Worm (Caenorhabditis elegans) whole organism, L4/young adult: Measurements from ENCODE around the gene glf-1.

Source experiments
- W03F9.2 ChIP-seq: fragments of 150-350 bp; optimal IDR thresholded peaks from 2 replicates; lab custom pipeline; 2014; ENCODE audit warnings: missing biosample characterization, missing genetic modification characterization
- dao-5 ChIP-seq: sonication (generic microtip); optimal IDR thresholded peaks from 2 replicates; lab custom pipeline; 2016; ENCODE audit warnings: missing genotype, missing genetic modification characterization, moderate library complexity, missing compliant biosample characterization
- him-1 ChIP-seq: sonication (generic microtip); optimal IDR thresholded peaks from 2 replicates; lab custom pipeline; 2016; ENCODE audit warnings: missing genotype, missing genetic modification reagents, missing genetic modification characterization, missing compliant biosample characterization

The glf-1 gene

ce11 chrIV:5885180-5885887, at the start of gene glf-1:
glf-1 (plus strand) TSS chrIV:5885835.
- TF ChIP-seq W03F9.2: no peak
- no peak for TF ChIP-seq dao-5 (tag; lab: Kevin White, UChicago)
- TF ChIP-seq him-1: no peak

DNA sequence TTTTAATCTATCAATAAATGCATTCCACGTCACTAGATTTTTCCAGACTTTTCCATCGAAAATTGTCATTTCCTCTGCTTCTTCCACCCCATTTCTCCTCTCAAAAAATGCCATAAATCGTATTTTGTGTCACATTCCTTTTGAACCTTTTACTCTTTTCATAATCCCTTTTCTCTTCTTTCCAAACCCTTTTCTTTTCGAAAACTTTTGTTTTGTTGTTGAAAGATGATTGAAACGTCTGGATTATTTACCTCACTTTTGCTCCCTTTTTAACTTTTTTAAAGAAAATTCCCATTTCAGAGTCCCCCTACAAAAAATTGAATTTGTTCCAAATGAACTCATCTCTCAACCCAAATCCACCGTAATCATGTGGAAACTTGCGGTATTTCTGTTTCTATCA, 46.5 kb upstream of the glf-1 start, which contains the start of gene C06E7.2:
Gene C06E7.2 (plus strand): TSS at position 301 of the 400 bp plus-strand sequence.
- TF ChIP-seq dao-5 (tag; lab: Kevin White, UChicago): no peak
- no peak for TF ChIP-seq him-1
- TF ChIP-seq W03F9.2: no peak

ce11 chrIV:5842905-5843304, 42.7 kb upstream of the glf-1 start:
- TF ChIP-seq W03F9.2: no peak
- TF ChIP-seq him-1: no peak
- TF ChIP-seq dao-5 (tag; lab: Kevin White, UChicago): no peak

DNA sequence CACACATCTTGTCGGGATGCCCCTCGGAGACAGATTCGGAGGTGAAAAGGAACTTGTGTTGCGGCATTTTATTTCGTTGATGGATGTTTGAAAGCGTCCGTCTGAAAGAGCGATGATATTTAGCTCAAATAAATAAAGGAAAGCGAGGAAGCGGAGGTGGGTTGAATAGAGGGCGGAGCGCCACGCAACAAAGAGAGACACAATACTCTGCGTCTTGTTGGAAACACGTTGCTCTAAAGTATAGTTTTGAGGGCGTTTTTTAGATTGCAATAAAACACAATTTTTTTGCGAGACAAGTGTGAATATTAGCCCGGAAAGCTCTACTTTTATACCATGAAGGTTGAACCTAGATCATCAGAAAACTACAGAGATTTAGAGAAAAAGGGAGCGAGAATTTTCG, 39.4 kb upstream of the glf-1 start, which contains the start of gene sams-4:
Gene sams-4 (minus strand): TSS at position 101 of the 400 bp plus-strand sequence.
- TF ChIP-seq dao-5 (tag; lab: Kevin White, UChicago) (no peak), him-1 (no peak), W03F9.2 (no peak)

DNA sequence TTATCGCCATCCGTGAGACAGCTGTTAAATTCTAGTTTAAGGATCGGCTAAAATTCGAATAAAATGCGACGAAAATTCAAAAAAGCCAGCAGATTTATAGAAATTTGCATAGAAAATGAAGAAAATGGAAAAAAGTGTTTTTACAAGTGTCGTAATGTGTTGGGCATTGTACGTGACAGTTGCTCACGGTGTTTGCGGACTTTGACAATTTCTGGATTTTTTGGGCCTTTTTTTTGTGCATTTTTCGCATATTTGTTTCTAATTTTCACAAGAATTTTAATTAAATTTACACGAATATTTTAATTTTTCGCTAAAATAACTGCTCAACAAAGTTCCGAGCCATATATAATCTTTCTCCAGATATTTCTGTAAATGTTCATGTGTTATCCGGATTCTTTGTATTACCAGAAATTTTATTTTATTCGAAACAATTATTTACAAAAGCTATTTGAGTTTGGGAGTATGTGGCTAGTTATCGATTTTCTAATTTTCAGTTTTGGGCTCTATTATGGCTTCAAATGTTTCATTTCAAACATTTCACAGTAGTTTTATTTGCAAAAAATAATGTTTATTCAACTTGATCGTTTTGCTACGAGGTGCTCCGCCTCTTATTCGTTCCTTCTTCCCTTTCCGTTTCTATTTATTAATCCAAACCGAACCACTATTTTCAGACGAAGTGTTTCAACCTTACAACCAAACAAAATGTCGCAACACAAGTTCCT, 37.5 kb upstream of the glf-1 start, which contains the start of gene sams-3:
Gene sams-3 (plus strand): TSS at position 672 of the 722 bp plus-strand sequence.
- TF ChIP-seq W03F9.2 (peak; percentile 7), him-1 (no peak)

- TF ChIP-seq W03F9.2: no peak
- no peak for TF ChIP-seq him-1
- no peak for TF ChIP-seq dao-5 (tag; lab: Kevin White, UChicago)
Observed at ce11 chrIV:5850765-5851377, 34.8 kb upstream of the glf-1 start.

- no peak for TF ChIP-seq dao-5 (tag; lab: Kevin White, UChicago)
- TF ChIP-seq W03F9.2: no peak
- no peak for TF ChIP-seq him-1
Observed at ce11 chrIV:5855608-5856007, 30.0 kb upstream of the glf-1 start.

DNA sequence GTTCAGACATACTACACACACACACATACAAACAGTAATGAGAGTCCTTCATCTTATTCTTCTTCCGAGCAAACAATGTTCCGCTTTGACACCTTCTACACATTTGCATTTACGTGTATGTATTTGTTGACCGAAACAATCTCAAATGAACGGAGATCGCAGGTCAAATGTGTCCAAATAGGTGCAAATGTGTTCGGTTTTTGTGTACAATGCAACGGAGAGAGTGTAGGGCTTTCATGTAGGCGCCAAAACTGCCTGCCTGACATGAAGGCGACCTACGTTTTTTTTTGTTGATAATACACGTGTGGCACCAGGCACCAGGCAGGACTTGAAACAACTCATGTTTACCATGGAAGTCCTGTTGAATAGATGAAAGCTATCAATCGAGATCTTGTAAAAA, 28.7 kb upstream of the glf-1 start:
- no peak for TF ChIP-seq him-1
- no peak for TF ChIP-seq W03F9.2
- TF ChIP-seq dao-5 (tag; lab: Kevin White, UChicago): no peak

ce11 chrIV:5858212-5858611, 27.4 kb upstream of the glf-1 start:
- no peak for TF ChIP-seq W03F9.2
- no peak for TF ChIP-seq him-1
- TF ChIP-seq dao-5 (tag; lab: Kevin White, UChicago): no peak

DNA sequence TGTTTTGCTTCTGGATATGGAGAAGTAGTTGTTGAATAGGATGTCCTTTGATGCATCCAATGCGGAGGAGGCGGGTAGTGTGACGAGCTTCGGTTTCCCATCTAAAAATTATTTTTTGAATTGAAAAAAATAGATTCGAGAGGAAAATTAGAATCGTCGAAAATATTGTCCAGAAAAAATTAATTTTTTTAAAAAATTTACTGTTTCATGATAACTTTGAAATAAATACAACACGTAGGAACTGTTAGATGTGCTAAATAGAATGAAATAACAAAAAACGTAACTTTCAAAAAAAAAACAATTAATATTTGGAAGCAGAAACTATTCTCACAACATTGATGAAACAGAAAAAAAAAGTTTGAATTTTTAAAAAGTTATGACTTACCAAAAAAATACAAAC, 25.8 kb upstream of the glf-1 start, which contains the start of gene C06E7.4:
Gene C06E7.4 (minus strand): TSS at position 101 of the 400 bp plus-strand sequence.
- no peak for TF ChIP-seq W03F9.2
- no peak for TF ChIP-seq dao-5 (tag; lab: Kevin White, UChicago)
- no peak for TF ChIP-seq him-1

ce11 chrIV:5860762-5861161, 24.9 kb upstream of the glf-1 start:
- TF ChIP-seq him-1: no peak
- TF ChIP-seq dao-5 (tag; lab: Kevin White, UChicago): no peak
- TF ChIP-seq W03F9.2: no peak

DNA sequence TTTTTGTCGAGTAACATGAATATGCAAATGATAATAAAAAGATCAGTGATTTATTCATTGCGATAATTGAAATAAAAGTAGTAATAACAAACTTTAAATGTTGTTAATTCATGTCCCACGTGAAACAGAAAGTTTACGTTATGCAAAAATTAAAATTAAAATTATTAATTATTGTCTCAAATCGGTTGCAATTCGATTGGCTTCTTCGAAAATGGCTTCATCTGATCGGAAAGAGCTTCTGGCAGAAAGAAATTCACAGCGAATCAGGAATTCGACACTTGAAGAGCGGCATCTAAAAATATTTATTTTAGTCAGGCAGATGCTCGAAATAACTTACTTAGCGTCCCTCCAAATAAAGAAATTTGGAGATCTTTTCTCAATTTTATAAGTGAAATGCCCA, 19.8 kb upstream of the glf-1 start, which contains the start of gene spe-27:
Gene spe-27 (minus strand): TSS at position 101 of the 400 bp plus-strand sequence.
- TF ChIP-seq dao-5 (tag; lab: Kevin White, UChicago): no peak
- TF ChIP-seq him-1: no peak
- TF ChIP-seq W03F9.2: no peak

DNA sequence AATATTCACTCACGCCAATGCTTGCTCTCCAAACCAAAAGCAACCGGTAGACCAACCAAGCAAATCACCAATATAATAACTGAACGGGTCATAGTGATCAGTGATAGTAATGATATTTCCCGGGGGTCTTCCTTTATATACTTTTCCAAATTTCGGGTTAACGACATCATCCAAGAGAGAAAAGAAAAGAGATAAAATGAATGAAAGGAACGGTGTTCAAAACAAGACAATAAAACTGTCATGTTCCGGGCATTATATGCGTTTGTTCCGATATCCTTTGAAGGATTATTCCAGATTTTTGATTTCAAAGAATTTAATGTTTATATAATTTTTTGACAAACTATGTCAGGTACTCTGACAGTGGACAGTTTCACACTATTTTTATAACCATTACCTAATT, 18.4 kb upstream of the glf-1 start, which contains the start of gene C06E7.88:
Gene C06E7.88 (minus strand): TSS at position 101 of the 400 bp plus-strand sequence.
- TF ChIP-seq dao-5 (tag; lab: Kevin White, UChicago) (no peak), him-1 (no peak)

ce11 chrIV:5869354-5869753, 16.3 kb upstream of the glf-1 start:
- TF ChIP-seq dao-5 (tag; lab: Kevin White, UChicago) (no peak), W03F9.2 (no peak), him-1 (no peak)

DNA sequence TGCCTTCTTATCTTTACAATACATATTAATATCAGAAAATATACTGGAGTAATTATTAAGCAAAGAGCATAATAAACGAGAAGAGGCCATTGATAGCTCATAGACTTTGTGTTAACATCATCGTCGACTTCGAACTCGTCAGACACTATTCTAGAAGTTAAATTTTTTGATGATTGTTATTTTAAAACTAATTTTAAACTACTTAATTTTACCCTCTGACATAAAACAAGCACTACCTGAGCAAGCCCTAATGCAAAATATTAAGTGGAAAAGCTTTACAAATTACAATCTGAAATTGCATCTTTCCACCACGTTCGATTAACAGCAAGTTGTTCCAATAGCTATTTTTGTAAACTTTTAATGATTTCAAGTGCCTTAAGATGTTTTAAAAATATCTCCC, 15.6 kb upstream of the glf-1 start, which contains the start of gene srv-17:
Gene srv-17 (minus strand): TSS at position 101 of the 400 bp plus-strand sequence.
- TF ChIP-seq dao-5 (tag; lab: Kevin White, UChicago): no peak
- no peak for TF ChIP-seq W03F9.2
- no peak for TF ChIP-seq him-1
